Fruit fly (Drosophila melanogaster): ENCODE results near the gene CtIP.

CtIP gene

dm6 chr3L:20452813-20453682 lies 17.0 kb downstream of the CtIP start, which contains the start of gene CG5199 (continued):
- TF ChIP-seq prd (optimal IDR thresholded peaks at IDR 0.05): no peak
- peak; percentile 85 for TF ChIP-seq prd (GFP tag; IDR thresholded peaks at IDR 0.05)
- TF ChIP-seq CG8924 (tag; optimal IDR thresholded peaks at IDR 0.05): peak; percentile 80
- no peak for TF ChIP-seq nau (GFP tag; optimal IDR thresholded peaks at IDR 0.05)
- peak; percentile 80 for TF ChIP-seq CG12391 (tag; optimal IDR thresholded peaks at IDR 0.05)
- TF ChIP-seq stwl (tag; optimal IDR thresholded peaks at IDR 0.05): peak; percentile 50
- peak; percentile 64 for TF ChIP-seq Xbp1 (GFP tag; optimal IDR thresholded peaks at IDR 0.05)
- TF ChIP-seq row (GFP tag; IDR thresholded peaks at IDR 0.05): peak; percentile 80
- peak; percentile 84 for TF ChIP-seq inv (GFP tag; IDR thresholded peaks at IDR 0.05; ENCODE audit: partially characterized antibody)
- no peak for TF ChIP-seq CG5953 (GFP tag; IDR thresholded peaks at IDR 0.05)
- TF ChIP-seq Gsc (GFP tag; IDR thresholded peaks at IDR 0.05): no peak
- TF ChIP-seq lab (GFP tag; optimal IDR thresholded peaks at IDR 0.05): peak; percentile 77
- TF ChIP-seq org-1 (GFP tag; optimal IDR thresholded peaks at IDR 0.05): no peak
- peak; percentile 80 for TF ChIP-seq CG9215 (GFP tag; IDR thresholded peaks at IDR 0.05)
- TF ChIP-seq dmrt11E (tag; optimal IDR thresholded peaks at IDR 0.05): peak; percentile 82
- TF ChIP-seq CTCF (GFP tag; optimal IDR thresholded peaks at IDR 0.05): no peak
- TF ChIP-seq CG17359 (tag; optimal IDR thresholded peaks at IDR 0.05): peak; percentile 50
- TF ChIP-seq CG10543 (GFP tag; optimal IDR thresholded peaks at IDR 0.05): peak; percentile 47
- peak; percentile 87 for TF ChIP-seq CG9727 (GFP tag; optimal IDR thresholded peaks at IDR 0.05)
- TF ChIP-seq CG8388 (GFP tag; optimal IDR thresholded peaks at IDR 0.05): peak; percentile 74
- TF ChIP-seq CG4282 (GFP tag; optimal IDR thresholded peaks at IDR 0.05): no peak
- peak; percentile 26; the same call in 1 of the 2 replicates for TF ChIP-seq Dref (GFP tag; IDR thresholded peaks at IDR 0.05)
- TF ChIP-seq CG14441 (GFP tag; IDR thresholded peaks at IDR 0.05): peak; percentile 68
- TF ChIP-seq Blimp-1 (GFP tag; optimal IDR thresholded peaks at IDR 0.05): peak; percentile 61
- TF ChIP-seq pnt (GFP tag; optimal IDR thresholded peaks at IDR 0.05): peak; percentile 70
- peak; percentile 54 for TF ChIP-seq CG13296 (GFP tag; optimal IDR thresholded peaks at IDR 0.05)
- TF ChIP-seq CG7928 (GFP tag; optimal IDR thresholded peaks at IDR 0.05): no peak
- peak; percentile 61; the same call in 3 of the 4 replicates for TF ChIP-seq Gug (GFP tag; IDR thresholded peaks at IDR 0.05)
- TF ChIP-seq twi (tag; optimal IDR thresholded peaks at IDR 0.05): peak; percentile 42
- TF ChIP-seq rib (GFP tag; IDR thresholded peaks at IDR 0.05): no peak
- peak; percentile 69 for TF ChIP-seq CG10267 (tag; optimal IDR thresholded peaks at IDR 0.05)
- no peak for TF ChIP-seq Stat92E (GFP tag; optimal IDR thresholded peaks at IDR 0.05)
- TF ChIP-seq so (GFP tag; IDR thresholded peaks at IDR 0.05): no peak
- peak; percentile 75 for TF ChIP-seq Nf-YC (tag; optimal IDR thresholded peaks at IDR 0.05)
- TF ChIP-seq slbo (GFP tag; IDR thresholded peaks at IDR 0.05): peak; percentile 63
- TF ChIP-seq CG15696 (tag; optimal IDR thresholded peaks at IDR 0.05): peak; percentile 75
- no peak for TF ChIP-seq CG34376 (GFP tag; optimal IDR thresholded peaks at IDR 0.05)
- no peak for TF ChIP-seq CG9876 (GFP tag; optimal IDR thresholded peaks at IDR 0.05)
- TF ChIP-seq CG4730 (GFP tag; IDR thresholded peaks at IDR 0.05): peak; percentile 54
- TF ChIP-seq tup (GFP tag; optimal IDR thresholded peaks at IDR 0.05): peak; percentile 7
- TF ChIP-seq vfl (GFP tag; optimal IDR thresholded peaks at IDR 0.05): no peak
- TF ChIP-seq da (GFP tag; optimal IDR thresholded peaks at IDR 0.05): no peak
- no peak for TF ChIP-seq toy (GFP tag; IDR thresholded peaks at IDR 0.05)
- peak; percentile 53 for TF ChIP-seq wor (GFP tag; IDR thresholded peaks at IDR 0.05)
- TF ChIP-seq CG14014 (GFP tag; IDR thresholded peaks at IDR 0.05): no peak
- TF ChIP-seq tio (GFP tag; optimal IDR thresholded peaks at IDR 0.05): peak; percentile 67
- peak; percentile 58 for TF ChIP-seq Camta (GFP tag; optimal IDR thresholded peaks at IDR 0.05)
- TF ChIP-seq ems (GFP tag; optimal IDR thresholded peaks at IDR 0.05): no peak
- no peak for TF ChIP-seq C15 (GFP tag; IDR thresholded peaks at IDR 0.05)
- TF ChIP-seq HLH4C (GFP tag; IDR thresholded peaks at IDR 0.05; ENCODE audit: partially characterized antibody): peak; percentile 61; the same call in 1 of the 3 replicates
